Worm (Caenorhabditis elegans): Measurements from ENCODE around the gene ZK84.1.

The ZK84.1 gene

DNA sequence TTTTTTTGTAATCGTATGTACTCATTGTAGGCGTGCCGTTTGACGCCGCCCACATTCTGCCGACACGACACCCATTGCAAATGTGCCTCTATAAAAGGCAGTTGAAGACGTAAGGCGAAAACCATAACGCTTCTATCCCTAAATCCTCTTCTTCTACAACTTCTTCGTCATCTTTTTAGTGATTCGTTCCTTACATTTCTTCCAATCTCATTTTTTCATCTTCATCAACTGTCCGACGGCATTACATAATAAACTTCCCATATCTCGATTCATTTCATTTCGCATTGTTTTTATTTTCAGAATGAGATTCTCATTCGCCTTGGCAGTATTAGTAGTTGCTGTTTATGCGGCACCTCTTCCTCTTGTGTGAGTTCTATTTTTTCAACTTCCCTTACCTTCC lies at the start of gene ZK84.1:
Gene ZK84.1 (plus strand): TSS at position 301 of the 400 bp plus-strand sequence.
- TF ChIP-seq nhr-6 (tag; optimal IDR thresholded peaks at IDR 0.05): no peak

ce11 chrII:5974878-5975277 lies 45.6 kb upstream of the ZK84.1 start, which contains the start of gene B0034.5:
TSS of gene B0034.5 (minus strand) at chrII:5974978.
- TF ChIP-seq lin-13 (GFP tag; optimal IDR thresholded peaks at IDR 0.05) (no peak), elt-1 (tag; optimal IDR thresholded peaks at IDR 0.05) (no peak), crh-2 (tag; optimal IDR thresholded peaks at IDR 0.05) (no peak), elt-3 (tag; optimal IDR thresholded peaks at IDR 0.05) (no peak), F13H6.1 (tag; optimal IDR thresholded peaks at IDR 0.05) (no peak), nhr-23 (tag; optimal IDR thresholded peaks at IDR 0.05) (no peak), ama-1 (optimal IDR thresholded peaks at IDR 0.05) (no peak), lin-11 (tag; optimal IDR thresholded peaks at IDR 0.05) (no peak), egl-27 (tag; optimal IDR thresholded peaks at IDR 0.05) (no peak), alr-1 (tag; optimal IDR thresholded peaks at IDR 0.05) (no peak), nhr-237 (tag; optimal IDR thresholded peaks at IDR 0.05) (no peak), zag-1 (tag; optimal IDR thresholded peaks at IDR 0.05) (no peak), skn-1 (tag; optimal IDR thresholded peaks at IDR 0.05) (no peak), ztf-11 (tag; optimal IDR thresholded peaks at IDR 0.05) (no peak)

ce11 chrII:5988224-5988623 lies 32.2 kb upstream of the ZK84.1 start, which contains the start of gene ins-2:
TSS of gene ins-2 (plus strand) at chrII:5988524.
- TF ChIP-seq R02D3.7 (tag; optimal IDR thresholded peaks at IDR 0.05): no peak
- TF ChIP-seq nhr-11 (tag; optimal IDR thresholded peaks at IDR 0.05): no peak
- no peak for TF ChIP-seq sma-9 (GFP tag; optimal IDR thresholded peaks at IDR 0.05)
- TF ChIP-seq sma-9 (tag; optimal IDR thresholded peaks at IDR 0.05): no peak
- no peak for TF ChIP-seq ZK546.5 (tag; optimal IDR thresholded peaks at IDR 0.05)
- no peak for TF ChIP-seq nhr-10 (tag; optimal IDR thresholded peaks at IDR 0.05)
- TF ChIP-seq Y55F3AM.14 (GFP tag; optimal IDR thresholded peaks at IDR 0.05): no peak
- TF ChIP-seq gmeb-1 (tag; optimal IDR thresholded peaks at IDR 0.05): no peak
- no peak for TF ChIP-seq nhr-237 (tag; optimal IDR thresholded peaks at IDR 0.05)

DNA sequence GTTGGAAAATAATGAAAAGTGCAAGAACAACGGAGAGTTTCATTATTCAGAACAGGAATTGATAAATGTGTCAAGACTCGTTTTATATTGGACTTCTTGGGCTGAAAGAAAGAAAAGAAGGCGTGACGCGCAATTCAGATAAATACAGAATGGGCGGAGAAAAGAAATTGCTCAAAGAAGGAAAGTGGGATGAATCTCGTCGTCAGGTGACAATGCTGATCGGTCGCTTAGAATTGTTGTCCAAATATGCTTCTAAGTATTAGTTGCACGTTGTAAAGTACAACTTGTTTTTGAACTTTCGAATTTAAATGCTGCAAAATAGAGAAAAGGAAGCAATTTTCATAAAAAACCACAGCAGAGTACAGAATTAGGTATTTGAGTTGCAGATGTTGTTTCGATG lies 29.8 kb upstream of the ZK84.1 start, which contains the start of gene ins-3:
Gene ins-3 (minus strand): TSS at position 101 of the 400 bp plus-strand sequence.
- no peak for TF ChIP-seq unc-39 (tag; optimal IDR thresholded peaks at IDR 0.05)
- no peak for TF ChIP-seq lsy-2 (tag; optimal IDR thresholded peaks at IDR 0.05)
- TF ChIP-seq egl-27 (tag; optimal IDR thresholded peaks at IDR 0.05): no peak
- TF ChIP-seq mab-5 (tag; optimal IDR thresholded peaks at IDR 0.05): no peak
- TF ChIP-seq R02D3.7 (tag; optimal IDR thresholded peaks at IDR 0.05): no peak
- no peak for TF ChIP-seq aly-2 (tag; optimal IDR thresholded peaks at IDR 0.05)
- TF ChIP-seq ceh-82 (tag; optimal IDR thresholded peaks at IDR 0.05): no peak
- TF ChIP-seq alr-1 (tag; optimal IDR thresholded peaks at IDR 0.05): no peak
- TF ChIP-seq sma-3 (GFP tag; optimal IDR thresholded peaks at IDR 0.05): no peak
- TF ChIP-seq blmp-1 (tag; optimal IDR thresholded peaks at IDR 0.05; ENCODE audit: insufficient read depth): no peak
- TF ChIP-seq sma-9 (GFP tag; optimal IDR thresholded peaks at IDR 0.05): no peak
- no peak for TF ChIP-seq sma-9 (tag; optimal IDR thresholded peaks at IDR 0.05)
- TF ChIP-seq ztf-11 (tag; optimal IDR thresholded peaks at IDR 0.05): no peak
- no peak for TF ChIP-seq fos-1 (tag; optimal IDR thresholded peaks at IDR 0.05)
- no peak for TF ChIP-seq ztf-4 (tag; optimal IDR thresholded peaks at IDR 0.05)
- TF ChIP-seq ama-1 (optimal IDR thresholded peaks at IDR 0.05): no peak

DNA sequence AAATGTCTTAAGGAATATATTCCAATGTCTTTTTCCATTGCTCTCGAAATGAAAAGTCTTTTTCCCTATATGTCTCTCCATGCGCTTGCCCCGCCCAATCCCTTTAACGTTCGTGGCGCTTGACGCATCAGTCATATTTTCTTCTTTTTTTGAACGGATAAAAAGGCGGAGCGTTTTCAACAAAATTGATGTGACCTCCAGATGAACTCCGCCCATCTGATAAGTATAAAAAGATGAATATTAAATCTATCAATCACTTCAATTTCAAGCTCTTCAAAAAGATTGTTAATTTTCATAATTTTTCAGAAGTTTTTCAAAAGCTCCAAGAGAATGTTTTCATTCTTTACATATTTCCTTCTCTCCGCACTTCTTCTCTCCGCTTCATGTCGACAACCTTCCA lies 24.4 kb upstream of the ZK84.1 start, which contains the start of gene ins-4:
Gene ins-4 (plus strand): TSS at position 301 of the 400 bp plus-strand sequence.
- no peak for TF ChIP-seq skn-1 (tag; optimal IDR thresholded peaks at IDR 0.05)

DNA sequence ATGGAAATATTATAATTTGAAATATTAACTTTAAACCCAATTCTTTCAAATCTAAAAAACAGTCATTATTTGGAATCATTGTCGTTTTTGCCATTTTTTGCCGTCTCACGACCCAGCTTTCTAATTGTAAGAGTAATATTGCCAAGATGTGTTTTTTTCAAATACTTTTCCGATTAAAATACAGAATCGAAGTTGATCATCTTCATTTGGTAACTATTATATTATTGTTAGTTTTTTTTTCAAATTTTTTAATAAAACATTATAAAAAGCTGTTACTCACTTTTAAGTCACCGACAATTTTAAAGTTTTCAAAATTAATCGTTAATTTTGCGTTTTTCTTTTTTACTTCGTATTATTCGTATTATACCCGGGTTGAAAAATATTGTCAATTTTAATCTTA lies 23.2 kb upstream of the ZK84.1 start, which contains the start of gene ins-5:
Gene ins-5 (plus strand): TSS at position 301 of the 400 bp plus-strand sequence.
- no peak for TF ChIP-seq nhr-10 (tag; optimal IDR thresholded peaks at IDR 0.05)
- TF ChIP-seq blmp-1 (tag; optimal IDR thresholded peaks at IDR 0.05; ENCODE audit: insufficient read depth): no peak
- TF ChIP-seq Y55F3AM.14 (GFP tag; optimal IDR thresholded peaks at IDR 0.05): no peak
- no peak for TF ChIP-seq mbf-1 (tag; optimal IDR thresholded peaks at IDR 0.05)
- no peak for TF ChIP-seq ztf-1 (GFP tag; conservative IDR thresholded peaks at IDR 0.05)
- no peak for TF ChIP-seq alr-1 (tag; optimal IDR thresholded peaks at IDR 0.05)
- TF ChIP-seq nhr-23 (tag; optimal IDR thresholded peaks at IDR 0.05): no peak
- TF ChIP-seq lsy-2 (tag; optimal IDR thresholded peaks at IDR 0.05): no peak
- no peak for TF ChIP-seq ama-1 (optimal IDR thresholded peaks at IDR 0.05)
- no peak for TF ChIP-seq unc-55 (GFP tag; optimal IDR thresholded peaks at IDR 0.05)
- TF ChIP-seq peb-1 (tag; optimal IDR thresholded peaks at IDR 0.05): no peak
- no peak for TF ChIP-seq lin-11 (tag; optimal IDR thresholded peaks at IDR 0.05)
- no peak for TF ChIP-seq elt-1 (tag; optimal IDR thresholded peaks at IDR 0.05)
- TF ChIP-seq mab-5 (tag; optimal IDR thresholded peaks at IDR 0.05): no peak
- TF ChIP-seq nhr-6 (tag; optimal IDR thresholded peaks at IDR 0.05): no peak
- TF ChIP-seq nhr-237 (tag; optimal IDR thresholded peaks at IDR 0.05): no peak
- no peak for TF ChIP-seq gmeb-1 (tag; optimal IDR thresholded peaks at IDR 0.05)
- no peak for TF ChIP-seq elt-3 (tag; optimal IDR thresholded peaks at IDR 0.05)
- TF ChIP-seq sem-4 (tag; optimal IDR thresholded peaks at IDR 0.05): no peak
